Worm (Caenorhabditis elegans): ENCODE data around the gene emb-1.
A peak's percentile ranks its signal among the peaks of the same experiment; 100 is the strongest.

Gene emb-1

DNA sequence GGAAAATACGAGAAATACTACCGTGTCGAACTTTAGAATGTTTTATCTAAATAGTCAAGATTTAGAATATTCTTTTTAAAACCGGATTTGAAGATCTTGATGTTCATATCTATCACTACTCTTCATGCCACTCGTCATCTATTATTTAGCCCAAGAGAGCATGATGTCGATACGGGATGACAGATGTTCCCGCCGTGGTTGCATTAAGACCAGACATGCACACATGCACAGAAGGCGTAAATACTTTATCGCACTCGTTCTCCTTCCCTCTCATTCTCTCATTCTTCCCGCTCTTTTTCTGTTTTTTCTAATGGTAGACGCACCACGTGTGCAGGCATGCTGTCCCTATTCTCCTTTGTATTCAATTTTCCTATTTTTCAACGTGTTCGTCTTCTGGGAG is 10.1 kb downstream of the emb-1 start:
- peak; percentile 1 for TF ChIP-seq unc-62 (GFP tag; optimal IDR thresholded peaks at IDR 0.05)
- no peak for TF ChIP-seq nhr-76 (tag; optimal IDR thresholded peaks at IDR 0.05)
- peak; percentile 89 for TF ChIP-seq lin-32 (GFP tag; optimal IDR thresholded peaks at IDR 0.05)
- no peak for TF ChIP-seq elt-1 (tag; optimal IDR thresholded peaks at IDR 0.05; ENCODE audit: borderline replicate concordance, insufficient read depth)
- TF ChIP-seq mab-5 (tag; optimal IDR thresholded peaks at IDR 0.05) = no peak
- TF ChIP-seq unc-120 (tag; optimal IDR thresholded peaks at IDR 0.05; ENCODE audit: poor library complexity, severe bottlenecking) = no peak
- peak; percentile 85 for TF ChIP-seq cnd-1 (tag; optimal IDR thresholded peaks at IDR 0.05)
- no peak for TF ChIP-seq ztf-11 (tag; optimal IDR thresholded peaks at IDR 0.05)
- TF ChIP-seq nhr-12 (tag; optimal IDR thresholded peaks at IDR 0.05) = no peak
- TF ChIP-seq ces-1 (GFP tag; optimal IDR thresholded peaks at IDR 0.05) = peak; percentile 62
- TF ChIP-seq tbx-8 (GFP tag; optimal IDR thresholded peaks at IDR 0.05) = no peak

- TF ChIP-seq ceh-83 (GFP tag; optimal IDR thresholded peaks at IDR 0.05) (no peak), sptf-1 (tag; optimal IDR thresholded peaks at IDR 0.05) (no peak), lsy-2 (tag; optimal IDR thresholded peaks at IDR 0.05) (no peak), nhr-28 (tag; optimal IDR thresholded peaks at IDR 0.05) (no peak), sem-2 (GFP tag; optimal IDR thresholded peaks at IDR 0.05) (no peak), snpc-4 (tag; optimal IDR thresholded peaks at IDR 0.05) (no peak), ham-2 (GFP tag; optimal IDR thresholded peaks at IDR 0.05) (no peak)
Measured at ce11 chrIII:5185620-5186019, 12.4 kb downstream of the emb-1 start, which contains the start of gene pup-2. Gene pup-2 (plus strand): TSS chrIII:5185920.

ce11 chrIII:5188426-5188825 is 15.2 kb downstream of the emb-1 start, which contains the start of gene K10D2.8:
Gene K10D2.8 (plus strand): TSS chrIII:5188726.
- TF ChIP-seq nhr-28 (tag; optimal IDR thresholded peaks at IDR 0.05) (no peak), ces-1 (GFP tag; optimal IDR thresholded peaks at IDR 0.05) (no peak), unc-62 (GFP tag; optimal IDR thresholded peaks at IDR 0.05) (no peak), nhr-76 (tag; optimal IDR thresholded peaks at IDR 0.05) (no peak), tbx-8 (GFP tag; optimal IDR thresholded peaks at IDR 0.05) (no peak), unc-120 (tag; optimal IDR thresholded peaks at IDR 0.05; ENCODE audit: poor library complexity, severe bottlenecking) (no peak), lsy-2 (tag; optimal IDR thresholded peaks at IDR 0.05) (no peak), ztf-11 (tag; optimal IDR thresholded peaks at IDR 0.05) (no peak), sptf-1 (tag; optimal IDR thresholded peaks at IDR 0.05) (no peak), nhr-237 (tag; optimal IDR thresholded peaks at IDR 0.05) (no peak), elt-1 (tag; optimal IDR thresholded peaks at IDR 0.05; ENCODE audit: borderline replicate concordance, insufficient read depth) (no peak), elt-3 (tag; optimal IDR thresholded peaks at IDR 0.05) (no peak), flh-1 (GFP tag; optimal IDR thresholded peaks at IDR 0.05) (no peak), bed-3 (GFP tag; optimal IDR thresholded peaks at IDR 0.05) (no peak), lin-13 (tag; optimal IDR thresholded peaks at IDR 0.05) (no peak), ceh-39 (tag; optimal IDR thresholded peaks at IDR 0.05) (no peak), mls-2 (tag; optimal IDR thresholded peaks at IDR 0.05) (no peak), nhr-2 (tag; optimal IDR thresholded peaks at IDR 0.05) (no peak)

ce11 chrIII:5190179-5190578 is 16.9 kb downstream of the emb-1 start:
- no peak for TF ChIP-seq ceh-43 (GFP tag; optimal IDR thresholded peaks at IDR 0.05)
- TF ChIP-seq flh-1 (GFP tag; optimal IDR thresholded peaks at IDR 0.05) = no peak
- TF ChIP-seq ceh-83 (GFP tag; optimal IDR thresholded peaks at IDR 0.05) = no peak
- TF ChIP-seq hlh-1 (tag; optimal IDR thresholded peaks at IDR 0.05) = no peak
- TF ChIP-seq cnd-1 (tag; optimal IDR thresholded peaks at IDR 0.05) = no peak
- TF ChIP-seq unc-120 (tag; optimal IDR thresholded peaks at IDR 0.05; ENCODE audit: poor library complexity, severe bottlenecking) = no peak
- TF ChIP-seq blmp-1 (tag; optimal IDR thresholded peaks at IDR 0.05) = no peak
- TF ChIP-seq sptf-1 (tag; optimal IDR thresholded peaks at IDR 0.05) = no peak
- TF ChIP-seq snpc-4 (tag; optimal IDR thresholded peaks at IDR 0.05) = no peak
- TF ChIP-seq mep-1 (tag; optimal IDR thresholded peaks at IDR 0.05) = no peak
- no peak for TF ChIP-seq M03D4.4 (tag; optimal IDR thresholded peaks at IDR 0.05)
- TF ChIP-seq mab-5 (tag; optimal IDR thresholded peaks at IDR 0.05) = no peak
- TF ChIP-seq sem-2 (GFP tag; optimal IDR thresholded peaks at IDR 0.05) = no peak
- TF ChIP-seq elt-3 (tag; optimal IDR thresholded peaks at IDR 0.05) = no peak
- TF ChIP-seq lin-13 (tag; optimal IDR thresholded peaks at IDR 0.05) = no peak

DNA sequence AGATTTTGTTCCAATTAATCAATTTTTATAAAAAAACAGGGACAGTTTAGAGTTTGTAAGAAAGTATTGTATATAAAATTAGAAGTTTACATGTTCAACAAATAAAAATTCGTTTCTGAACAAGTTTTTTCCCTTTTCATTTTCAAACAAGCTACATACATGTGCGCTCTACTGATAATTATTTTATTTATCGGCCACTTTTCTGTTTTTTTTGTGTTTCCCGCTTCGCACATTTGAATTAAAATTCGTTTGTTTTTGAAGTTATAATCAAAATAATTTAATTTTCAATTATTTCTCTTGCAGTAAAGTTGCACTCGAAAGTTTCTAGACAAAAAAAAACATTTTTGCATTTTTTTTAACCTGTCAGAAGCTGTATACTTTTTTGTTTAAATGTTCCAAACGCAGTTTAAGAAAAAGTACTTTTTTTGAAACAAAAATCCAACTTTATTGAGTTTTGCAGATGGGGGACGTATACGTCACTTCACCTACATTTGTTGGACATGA is 17.5 kb downstream of the emb-1 start, which contains the start of gene hira-1:
hira-1 (plus strand) TSS at position 454 of the 504 bp plus-strand sequence.
- no peak for TF ChIP-seq unc-62 (GFP tag; optimal IDR thresholded peaks at IDR 0.05)
- TF ChIP-seq ces-1 (GFP tag; optimal IDR thresholded peaks at IDR 0.05) = peak; percentile 68
- TF ChIP-seq nhr-76 (tag; optimal IDR thresholded peaks at IDR 0.05) = no peak
- TF ChIP-seq hlh-1 (tag; optimal IDR thresholded peaks at IDR 0.05) = no peak
- no peak for TF ChIP-seq ceh-83 (GFP tag; optimal IDR thresholded peaks at IDR 0.05)
- TF ChIP-seq ham-2 (GFP tag; optimal IDR thresholded peaks at IDR 0.05) = no peak
- TF ChIP-seq bed-3 (GFP tag; optimal IDR thresholded peaks at IDR 0.05) = no peak
- TF ChIP-seq elt-3 (tag; optimal IDR thresholded peaks at IDR 0.05) = no peak
- TF ChIP-seq mls-2 (tag; optimal IDR thresholded peaks at IDR 0.05) = no peak
